Worm (Caenorhabditis elegans): ENCODE data around the gene gba-1.

gba-1 gene

DNA sequence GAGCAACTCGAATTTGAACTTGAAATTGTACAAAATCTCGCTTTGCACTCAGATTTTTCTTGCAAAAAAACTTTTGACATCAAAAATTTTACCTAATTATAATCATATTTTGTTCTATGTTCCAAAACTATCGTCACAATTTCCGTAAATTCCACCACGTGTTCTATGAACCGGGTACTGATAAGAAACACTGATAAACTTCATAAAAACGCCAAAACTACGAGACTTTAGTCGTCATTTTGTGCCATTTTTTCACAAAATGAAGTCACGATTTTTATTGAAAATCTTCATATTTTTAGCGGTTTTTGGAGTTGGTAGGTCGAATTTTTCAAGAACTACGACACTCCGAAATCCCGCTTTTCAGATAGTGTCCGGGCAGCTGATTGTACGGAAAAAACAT lies at the start of gene gba-1:
Gene gba-1 (plus strand): TSS at position 54 of the 400 bp plus-strand sequence.
- TF ChIP-seq snpc-4 (tag; optimal IDR thresholded peaks at IDR 0.05) (no peak), elt-2 (tag; optimal IDR thresholded peaks at IDR 0.05) (peak; percentile 54), swsn-7 (tag; optimal IDR thresholded peaks at IDR 0.05) (no peak), lin-35 (GFP tag; optimal IDR thresholded peaks at IDR 0.05) (peak in 1 of 2 experiments; percentile 18)

DNA sequence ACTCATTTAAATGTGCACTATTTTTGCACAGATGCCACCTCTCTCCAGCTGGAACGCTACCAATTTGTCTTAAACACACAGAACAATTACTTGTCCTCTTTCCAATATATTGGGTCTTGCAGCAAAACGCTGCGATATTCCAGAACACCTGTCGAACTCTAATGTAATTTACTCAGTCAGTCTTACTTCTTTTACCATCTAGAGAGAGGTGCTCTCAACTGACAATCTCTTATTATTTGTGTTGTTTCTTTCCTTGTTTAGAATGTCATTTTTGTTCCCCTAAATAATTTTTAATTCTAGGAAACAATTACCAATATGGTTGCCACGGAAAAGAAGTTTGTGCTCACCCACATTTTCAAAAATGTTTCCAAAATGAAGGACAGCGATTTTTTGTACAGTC lies 45.8 kb upstream of the gba-1 start, which contains the start of gene sdz-28:
Gene sdz-28 (plus strand): TSS at position 301 of the 400 bp plus-strand sequence.
- TF ChIP-seq nhr-84 (tag; optimal IDR thresholded peaks at IDR 0.05) = no peak
- no peak for TF ChIP-seq ets-5 (GFP tag; IDR thresholded peaks at IDR 0.05)
- no peak for TF ChIP-seq nhr-76 (tag; optimal IDR thresholded peaks at IDR 0.05)
- no peak for TF ChIP-seq mdl-1 (tag; optimal IDR thresholded peaks at IDR 0.05)
- TF ChIP-seq nhr-237 (tag; optimal IDR thresholded peaks at IDR 0.05) = no peak

DNA sequence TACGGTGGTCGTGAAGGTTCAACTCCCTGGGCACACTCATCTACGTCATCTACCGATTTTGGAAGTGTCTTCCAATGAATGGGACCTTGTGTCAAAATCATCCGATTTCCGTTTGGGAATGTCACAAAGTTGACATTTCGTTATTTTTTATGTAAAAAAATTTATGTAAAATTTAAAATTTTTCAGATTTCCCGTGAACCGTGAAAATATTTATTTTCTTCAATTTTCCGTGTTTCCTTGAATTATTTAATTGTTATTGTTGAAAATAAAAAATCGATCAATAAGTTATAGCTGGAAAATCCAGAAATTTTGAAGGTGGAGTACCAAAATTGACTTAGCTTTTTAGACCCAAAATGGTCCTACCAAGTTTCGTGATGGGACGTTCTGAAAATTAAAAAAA lies 40.9 kb upstream of the gba-1 start, which contains the start of gene hpo-7:
Gene hpo-7 (minus strand): TSS at position 101 of the 400 bp plus-strand sequence.
- TF ChIP-seq mdl-1 (tag; optimal IDR thresholded peaks at IDR 0.05) (no peak), lin-13 (GFP tag; optimal IDR thresholded peaks at IDR 0.05) (no peak), lin-14 (GFP tag; optimal IDR thresholded peaks at IDR 0.05) (no peak), ces-1 (GFP tag; optimal IDR thresholded peaks at IDR 0.05) (no peak), nhr-19 (GFP tag; conservative IDR thresholded peaks at IDR 0.05) (no peak), pax-3 (tag; optimal IDR thresholded peaks at IDR 0.05) (no peak), isw-1 (GFP tag; IDR thresholded peaks at IDR 0.05) (no peak), zip-4 (GFP tag; optimal IDR thresholded peaks at IDR 0.05) (no peak), zag-1 (tag; optimal IDR thresholded peaks at IDR 0.05) (no peak), hlh-4 (tag; optimal IDR thresholded peaks at IDR 0.05) (no peak)

DNA sequence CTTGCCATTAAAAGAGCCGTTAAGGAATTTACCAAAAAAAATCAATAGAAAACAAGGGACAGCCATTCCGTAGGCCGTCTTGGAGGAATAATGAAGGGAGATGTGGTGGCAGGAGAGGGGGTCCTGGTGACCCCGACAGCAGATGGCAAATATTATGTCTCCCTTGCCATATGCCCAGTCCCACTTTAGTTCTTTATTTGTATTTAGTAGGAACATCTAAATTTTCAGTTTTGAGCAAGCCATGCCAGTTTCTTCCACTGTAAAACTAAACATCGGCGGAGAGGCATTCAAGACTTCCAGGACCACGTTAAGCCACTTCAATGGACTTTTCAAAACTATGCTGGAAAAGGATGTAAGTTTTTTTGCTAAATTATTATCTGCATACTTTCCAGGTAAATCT lies 39.3 kb upstream of the gba-1 start, which contains the start of gene C40A11.4:
Gene C40A11.4 (plus strand): TSS at position 188 of the 400 bp plus-strand sequence.
- no peak for TF ChIP-seq efl-1 (optimal IDR thresholded peaks at IDR 0.05)
- TF ChIP-seq efl-1 (GFP tag; optimal IDR thresholded peaks at IDR 0.05 in 1 of 2) = peak in 1 of 2 experiments; percentile 79
- no peak for TF ChIP-seq skn-1 (tag; optimal IDR thresholded peaks at IDR 0.05)

DNA sequence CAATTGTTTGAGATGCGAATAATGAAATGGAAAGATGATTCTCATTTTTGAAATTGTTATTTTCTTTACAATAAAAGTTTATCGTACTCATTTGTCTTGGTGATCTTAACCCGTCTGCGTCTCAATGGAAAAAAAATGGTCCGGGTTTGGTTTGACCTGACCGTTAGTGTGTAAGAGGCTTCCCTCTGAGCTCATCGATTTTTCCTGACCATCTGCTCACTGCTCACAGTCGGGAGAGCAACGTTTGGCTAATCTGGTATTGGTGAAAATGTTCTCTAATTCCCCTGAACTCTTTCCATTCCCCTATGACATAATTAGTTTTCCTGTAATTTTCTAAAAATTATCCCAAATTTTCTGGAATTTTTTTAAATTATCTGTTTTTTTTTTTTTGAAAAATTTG lies 37.6 kb upstream of the gba-1 start:
- TF ChIP-seq zag-1 (tag; optimal IDR thresholded peaks at IDR 0.05) = no peak
- TF ChIP-seq fos-1 (tag; optimal IDR thresholded peaks at IDR 0.05) = no peak
- TF ChIP-seq jun-1 (tag; optimal IDR thresholded peaks at IDR 0.05) = no peak
- TF ChIP-seq unc-62 (GFP tag; optimal IDR thresholded peaks at IDR 0.05) = no peak

DNA sequence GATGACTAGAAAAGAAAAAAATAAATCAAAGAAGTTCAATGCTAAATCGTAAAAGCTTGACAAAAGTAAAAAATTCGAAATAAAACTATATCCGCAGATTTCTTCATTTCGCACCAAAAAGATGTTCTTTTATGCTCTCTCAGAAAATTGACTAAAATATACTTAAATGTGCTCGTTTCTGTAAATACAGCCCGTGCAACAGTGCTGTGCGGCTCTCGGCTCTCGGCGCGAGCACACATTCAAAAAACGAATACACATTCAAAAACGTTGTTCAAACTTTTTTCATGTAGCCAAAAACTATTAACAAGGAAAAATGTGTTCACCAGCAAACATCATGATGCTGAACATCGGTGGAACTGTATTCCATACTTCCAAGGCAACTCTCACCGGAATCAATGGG lies 35.7 kb upstream of the gba-1 start, which contains the start of gene C40A11.3:
Gene C40A11.3 (plus strand): TSS at position 301 of the 400 bp plus-strand sequence.
- TF ChIP-seq tlp-1 (tag; optimal IDR thresholded peaks at IDR 0.05) (no peak), ztf-11 (tag; optimal IDR thresholded peaks at IDR 0.05) (no peak), ceh-88 (GFP tag; IDR thresholded peaks at IDR 0.05) (no peak), mdl-1 (tag; optimal IDR thresholded peaks at IDR 0.05) (no peak), elt-2 (tag; optimal IDR thresholded peaks at IDR 0.05) (no peak), hlh-4 (tag; optimal IDR thresholded peaks at IDR 0.05) (no peak), elt-3 (tag; optimal IDR thresholded peaks at IDR 0.05) (no peak), C34B4.2 (tag; optimal IDR thresholded peaks at IDR 0.05) (no peak), mab-9 (GFP tag; IDR thresholded peaks at IDR 0.05) (no peak), aha-1 (tag; optimal IDR thresholded peaks at IDR 0.05) (no peak), fkh-8 (tag; optimal IDR thresholded peaks at IDR 0.05) (no peak), dpl-1 (GFP tag; optimal IDR thresholded peaks at IDR 0.05) (no peak), F16B12.6 (tag; optimal IDR thresholded peaks at IDR 0.05) (no peak), isw-1 (GFP tag; IDR thresholded peaks at IDR 0.05) (no peak), pag-3 (tag; optimal IDR thresholded peaks at IDR 0.05; ENCODE audit: borderline replicate concordance, insufficient read depth) (no peak)

Data from whole organism, L1 larva.